Fruit fly (Drosophila melanogaster): ENCODE data around the gene Sol1.
A peak's percentile ranks its signal among the peaks of the same experiment; 100 is the strongest.

The Sol1 gene

dm6 chr3R:12442601-12443533, 56.8 kb downstream of the Sol1 start (continued):
- peak; percentile 36 for TF ChIP-seq CG12769 (tag; optimal IDR thresholded peaks at IDR 0.05)
- TF ChIP-seq ind (GFP tag; optimal IDR thresholded peaks at IDR 0.05): peak; percentile 39
- TF ChIP-seq Deaf1 (tag; optimal IDR thresholded peaks at IDR 0.05): peak; percentile 66
- TF ChIP-seq CG2712 (tag; optimal IDR thresholded peaks at IDR 0.05): peak; percentile 23
- TF ChIP-seq Hmr (GFP tag; optimal IDR thresholded peaks at IDR 0.05): peak; percentile 49
- TF ChIP-seq HHEX (GFP tag; optimal IDR thresholded peaks at IDR 0.05): peak; percentile 5
- TF ChIP-seq CG7987 (GFP tag; optimal IDR thresholded peaks at IDR 0.05): peak; percentile 99
- peak; percentile 50 for TF ChIP-seq corto (GFP tag; optimal IDR thresholded peaks at IDR 0.05)
- no peak for TF ChIP-seq Tbp (GFP tag; optimal IDR thresholded peaks at IDR 0.05)
- peak; percentile 30; the same call in 1 of the 2 replicates for TF ChIP-seq Xrp1 (GFP tag; IDR thresholded peaks at IDR 0.05)
- peak; percentile 23 for TF ChIP-seq D19B (GFP tag; optimal IDR thresholded peaks at IDR 0.05)
- TF ChIP-seq CG13424 (tag; optimal IDR thresholded peaks at IDR 0.05): peak; percentile 53
- peak; percentile 9 for TF ChIP-seq Hmx (GFP tag; optimal IDR thresholded peaks at IDR 0.05)
- TF ChIP-seq sug (tag; optimal IDR thresholded peaks at IDR 0.05): peak; percentile 6
- peak; percentile 7 for TF ChIP-seq Sox102F (GFP tag; optimal IDR thresholded peaks at IDR 0.05)
- peak; percentile 45 for TF ChIP-seq CG32532 (GFP tag; IDR thresholded peaks at IDR 0.05)
- TF ChIP-seq CG7357 (GFP tag; IDR thresholded peaks at IDR 0.05): no peak
- TF ChIP-seq Ptx1 (GFP tag; IDR thresholded peaks at IDR 0.05): peak; percentile 29; the same call in 1 of the 2 replicates
- no peak for TF ChIP-seq CG4328 (GFP tag; optimal IDR thresholded peaks at IDR 0.05)
- peak; percentile 23 for TF ChIP-seq NfI (GFP tag; optimal IDR thresholded peaks at IDR 0.05)
- TF ChIP-seq so (GFP tag; IDR thresholded peaks at IDR 0.05): peak; percentile 7; the same call in 1 of the 3 replicates
- TF ChIP-seq lilli (GFP tag; optimal IDR thresholded peaks at IDR 0.05): peak; percentile 56
- peak; percentile 24; the same call in 1 of the 2 replicates for TF ChIP-seq lmd (GFP tag; IDR thresholded peaks at IDR 0.05)
- peak; percentile 24; the same call in 1 of the 2 replicates for TF ChIP-seq CG31441 (GFP tag; IDR thresholded peaks at IDR 0.05)
- peak; percentile 6 for TF ChIP-seq CG6813 (GFP tag; optimal IDR thresholded peaks at IDR 0.05)
- TF ChIP-seq CG5180 (GFP tag; optimal IDR thresholded peaks at IDR 0.05): no peak
- peak; percentile 24; the same call in 1 of the 3 replicates for TF ChIP-seq Dbx (GFP tag; IDR thresholded peaks at IDR 0.05)
- TF ChIP-seq Fer2 (tag; optimal IDR thresholded peaks at IDR 0.05): peak; percentile 53
- TF ChIP-seq Oli (tag; optimal IDR thresholded peaks at IDR 0.05): peak; percentile 29
- peak; percentile 54 for TF ChIP-seq gem (tag; optimal IDR thresholded peaks at IDR 0.05)
- TF ChIP-seq grau (tag; optimal IDR thresholded peaks at IDR 0.05): peak; percentile 64
- TF ChIP-seq CG9215 (GFP tag; IDR thresholded peaks at IDR 0.05): peak; percentile 61
- TF ChIP-seq tap (tag; optimal IDR thresholded peaks at IDR 0.05): peak; percentile 12
- no peak for TF ChIP-seq E2f1 (GFP tag; IDR thresholded peaks at IDR 0.05)
- TF ChIP-seq CG3847 (GFP tag; IDR thresholded peaks at IDR 0.05): peak; percentile 8; the same call in 1 of the 2 replicates
- TF ChIP-seq Dek (tag; optimal IDR thresholded peaks at IDR 0.05): peak; percentile 12
- TF ChIP-seq nerfin-1 (tag; optimal IDR thresholded peaks at IDR 0.05): no peak
- TF ChIP-seq phol (tag; optimal IDR thresholded peaks at IDR 0.05): peak; percentile 1
- peak; percentile 14 for TF ChIP-seq cwo (GFP tag; optimal IDR thresholded peaks at IDR 0.05)
- TF ChIP-seq CG17361 (GFP tag; IDR thresholded peaks at IDR 0.05): 0 out of 3 replicates have a peak, but pooled peaks have one; percentile 7
- TF ChIP-seq org-1 (GFP tag; optimal IDR thresholded peaks at IDR 0.05): peak; percentile 3
- peak in 1 of 2 experiments; percentile 27 for TF ChIP-seq Pdp1 (GFP tag; optimal IDR thresholded peaks at IDR 0.05)
- TF ChIP-seq Nf-YA (GFP tag; IDR thresholded peaks at IDR 0.05): no peak
- peak; percentile 58 for TF ChIP-seq CG11504 (tag; optimal IDR thresholded peaks at IDR 0.05)
- TF ChIP-seq CG7839 (tag; optimal IDR thresholded peaks at IDR 0.05): peak; percentile 47
- TF ChIP-seq Opbp (GFP tag; IDR thresholded peaks at IDR 0.05; ENCODE audit: partially characterized antibody): no peak
- TF ChIP-seq CG31224 (GFP tag; IDR thresholded peaks at IDR 0.05): 0 out of 2 replicates have a peak, but pooled peaks have one; percentile 36

All from whole organism, embryonic.